Worm (Caenorhabditis elegans): ENCODE measurements around the gene ragc-1.

The ragc-1 gene

DNA sequence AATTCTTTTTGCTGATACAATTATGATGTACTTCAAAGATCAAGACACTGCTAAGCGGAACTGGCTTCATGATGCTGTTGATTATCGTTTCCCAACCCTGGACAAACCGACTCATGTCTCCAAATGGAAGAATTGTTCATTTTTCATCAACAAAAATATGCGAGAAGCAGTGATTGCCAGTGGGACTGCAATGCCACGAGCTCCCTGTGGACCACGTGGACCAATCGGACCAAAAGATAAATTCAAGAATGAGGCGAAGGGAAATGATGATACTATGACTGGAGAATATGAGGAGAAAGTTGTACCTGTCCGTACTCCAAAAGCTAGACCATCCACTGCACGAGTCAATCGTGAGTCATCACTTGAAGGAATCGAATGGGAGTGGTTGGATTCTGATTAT, 18.2 kb downstream of the ragc-1 start:
- TF ChIP-seq snpc-3.4 (tag; optimal IDR thresholded peaks at IDR 0.05) (no peak), repo-1 (tag; optimal IDR thresholded peaks at IDR 0.05) (peak; percentile 0)

DNA sequence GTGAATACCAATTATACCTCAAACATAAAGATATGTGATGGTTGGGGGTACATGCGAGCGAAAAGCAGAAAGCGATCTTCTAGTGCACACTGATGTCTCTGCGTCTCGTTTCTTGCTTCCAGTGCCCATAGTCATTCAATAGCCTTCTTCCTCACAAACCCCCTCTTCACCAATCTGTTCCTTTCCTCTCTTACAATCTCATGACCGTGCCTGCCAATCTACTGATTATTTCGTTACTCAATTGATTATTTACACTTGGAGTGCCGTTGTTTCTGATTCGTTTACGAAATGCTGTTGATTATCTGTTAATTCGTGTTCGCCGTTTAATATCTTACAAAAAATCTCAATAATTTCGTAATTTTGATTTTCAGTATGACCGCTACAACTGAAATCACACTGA, 19.9 kb downstream of the ragc-1 start:
- no peak for TF ChIP-seq ceh-91 (GFP tag; IDR thresholded peaks at IDR 0.05)
- TF ChIP-seq xnd-1 (tag; optimal IDR thresholded peaks at IDR 0.05) = no peak
- no peak for TF ChIP-seq F33H1.4 (GFP tag; IDR thresholded peaks at IDR 0.05)
- no peak for TF ChIP-seq madf-8 (GFP tag; conservative IDR thresholded peaks at IDR 0.05)
- TF ChIP-seq ccch-3 (GFP tag; optimal IDR thresholded peaks at IDR 0.05) = no peak
- no peak for TF ChIP-seq lag-1 (GFP tag; IDR thresholded peaks at IDR 0.05)
- no peak for TF ChIP-seq snpc-1.3 (tag; optimal IDR thresholded peaks at IDR 0.05; ENCODE audit: insufficient read depth)
- no peak for TF ChIP-seq ztf-25 (GFP tag; IDR thresholded peaks at IDR 0.05)
- no peak for TF ChIP-seq aptf-3 (GFP tag; IDR thresholded peaks at IDR 0.05)
- TF ChIP-seq ztf-18 (tag; optimal IDR thresholded peaks at IDR 0.05) = no peak
- TF ChIP-seq pbrm-1 (GFP tag; IDR thresholded peaks at IDR 0.05) = no peak
- TF ChIP-seq let-607 (tag; optimal IDR thresholded peaks at IDR 0.05) = no peak
- no peak for TF ChIP-seq F55B11.4 (tag; optimal IDR thresholded peaks at IDR 0.05; ENCODE audit: borderline replicate concordance, insufficient read depth)
- no peak for TF ChIP-seq tlf-1 (GFP tag; optimal IDR thresholded peaks at IDR 0.05)
- no peak for TF ChIP-seq F57C9.4 (tag; optimal IDR thresholded peaks at IDR 0.05)
- no peak for TF ChIP-seq dpl-1 (GFP tag; optimal IDR thresholded peaks at IDR 0.05)
- no peak for TF ChIP-seq madf-10 (tag; optimal IDR thresholded peaks at IDR 0.05)
- TF ChIP-seq ceh-100 (GFP tag; IDR thresholded peaks at IDR 0.05) = no peak
- no peak for TF ChIP-seq chd-7 (tag; optimal IDR thresholded peaks at IDR 0.05)
- no peak for TF ChIP-seq lin-54 (GFP tag; optimal IDR thresholded peaks at IDR 0.05)
- TF ChIP-seq nhr-80 (tag; optimal IDR thresholded peaks at IDR 0.05) = peak; percentile 53
- TF ChIP-seq dox-1 (GFP tag; IDR thresholded peaks at IDR 0.05) = peak; percentile 21; the same call in 1 of the 2 replicates
- no peak for TF ChIP-seq K12H6.12 (tag; optimal IDR thresholded peaks at IDR 0.05)
- TF ChIP-seq Y67H2A.10 (GFP tag; conservative IDR thresholded peaks at IDR 0.05) = no peak
- TF ChIP-seq B0261.1 (tag; optimal IDR thresholded peaks at IDR 0.05) = no peak
- TF ChIP-seq mel-28 (tag; optimal IDR thresholded peaks at IDR 0.05; ENCODE audit: borderline replicate concordance) = no peak
- no peak for TF ChIP-seq C06A6.2 (GFP tag; conservative IDR thresholded peaks at IDR 0.05)
- no peak for TF ChIP-seq ceh-40 (GFP tag; IDR thresholded peaks at IDR 0.05)
- 0 out of 2 replicates have a peak, but pooled peaks have one; percentile 21 for TF ChIP-seq attf-3 (GFP tag; conservative IDR thresholded peaks at IDR 0.05)
- no peak for TF ChIP-seq F23B12.7 (tag; optimal IDR thresholded peaks at IDR 0.05; ENCODE audit: insufficient read depth)
- no peak for TF ChIP-seq cebp-1 (GFP tag; IDR thresholded peaks at IDR 0.05)
- TF ChIP-seq cebp-1 (tag; optimal IDR thresholded peaks at IDR 0.05) = peak; percentile 52
- no peak for TF ChIP-seq ZK185.1 (tag; optimal IDR thresholded peaks at IDR 0.05; ENCODE audit: poor library complexity, severe bottlenecking)
- TF ChIP-seq zfh-2 (GFP tag; conservative IDR thresholded peaks at IDR 0.05) = no peak
- no peak for TF ChIP-seq ceh-27 (GFP tag; optimal IDR thresholded peaks at IDR 0.05)

DNA sequence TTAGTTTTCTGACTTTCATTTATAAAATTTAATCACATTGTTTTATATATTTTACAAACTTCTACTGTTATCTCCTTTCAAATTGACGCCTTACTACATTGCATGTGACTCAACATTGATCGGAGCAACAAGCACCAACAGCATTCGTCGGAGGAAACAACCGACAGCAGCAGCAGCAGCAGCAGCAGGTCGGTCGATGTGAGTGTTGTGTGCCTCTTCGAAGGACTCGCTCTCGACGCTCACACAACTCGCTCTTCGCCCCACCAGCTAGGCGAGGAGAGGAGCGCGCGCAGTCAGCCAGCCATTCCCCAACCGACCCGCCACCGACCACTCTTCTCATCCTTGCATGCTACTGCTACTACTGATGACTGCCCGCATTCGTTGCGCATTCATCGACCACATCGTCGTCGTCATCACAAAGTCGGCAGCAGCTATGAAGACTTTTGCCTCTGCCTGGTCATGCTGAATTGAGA, 20.8 kb downstream of the ragc-1 start, which contains the start of gene F12F6.1:
Gene F12F6.1 (plus strand): TSS at position 51 of the 473 bp plus-strand sequence.
- TF ChIP-seq C06A6.2 (GFP tag; conservative IDR thresholded peaks at IDR 0.05) (no peak), hmg-1.2 (GFP tag; IDR thresholded peaks at IDR 0.05) (no peak), dpff-1 (tag; optimal IDR thresholded peaks at IDR 0.05) (no peak), bed-1 (GFP tag; IDR thresholded peaks at IDR 0.05) (0 out of 2 replicates have a peak, but pooled peaks have one; percentile 57), sea-2 (GFP tag; IDR thresholded peaks at IDR 0.05) (0 out of 2 replicates have a peak, but pooled peaks have one; percentile 33), rcor-1 (GFP tag; IDR thresholded peaks at IDR 0.05) (peak; percentile 70), nhr-80 (tag; optimal IDR thresholded peaks at IDR 0.05) (peak; percentile 7), madf-3 (GFP tag; IDR thresholded peaks at IDR 0.05) (0 out of 2 replicates have a peak, but pooled peaks have one; percentile 60), attf-6 (GFP tag; IDR thresholded peaks at IDR 0.05) (0 out of 2 replicates have a peak, but pooled peaks have one; percentile 23), hmg-20 (GFP tag; IDR thresholded peaks at IDR 0.05) (0 out of 2 replicates have a peak, but pooled peaks have one; percentile 36), ztf-28 (GFP tag; IDR thresholded peaks at IDR 0.05) (no peak), F52B5.7 (tag; optimal IDR thresholded peaks at IDR 0.05) (peak; percentile 61), F37B4.10 (GFP tag; IDR thresholded peaks at IDR 0.05) (0 out of 2 replicates have a peak, but pooled peaks have one; percentile 16)
